Worm (Caenorhabditis elegans): ENCODE data around the gene mrg-1.

Gene mrg-1

DNA sequence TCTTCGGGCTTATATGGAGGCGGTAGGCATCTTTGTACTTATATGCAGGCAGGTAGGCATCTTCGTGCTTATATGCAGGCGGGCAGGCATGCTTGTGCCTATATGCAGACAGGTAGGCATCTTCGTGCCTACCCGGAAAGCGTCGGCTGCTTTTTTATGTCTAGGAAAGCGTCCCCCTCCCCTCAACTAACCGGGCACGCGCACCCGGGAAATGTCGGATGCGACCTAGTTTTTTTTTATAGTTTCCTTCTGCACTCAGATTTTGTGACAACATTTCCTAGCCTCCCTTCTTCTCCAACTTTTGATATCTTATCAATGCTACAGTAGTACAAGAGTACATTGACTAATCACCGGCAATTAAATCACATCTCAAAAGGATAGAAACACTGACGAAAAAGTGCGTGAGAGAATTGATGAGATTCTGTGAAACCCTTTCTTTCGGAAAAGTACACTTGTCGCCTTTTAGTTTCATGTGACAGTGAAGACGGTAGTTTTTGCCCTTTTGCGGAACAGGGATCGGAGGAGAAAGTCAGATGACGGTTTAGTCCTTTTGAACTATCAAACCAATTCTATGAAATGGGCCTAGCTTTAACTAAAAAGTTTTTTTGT is 25.4 kb downstream of the mrg-1 start:
- TF ChIP-seq nhr-77 (tag; optimal IDR thresholded peaks at IDR 0.05): no peak
- TF ChIP-seq mdl-1 (tag; optimal IDR thresholded peaks at IDR 0.05): peak in 1 of 2 experiments; percentile 31
- no peak for TF ChIP-seq ceh-16 (tag; optimal IDR thresholded peaks at IDR 0.05)
- no peak for TF ChIP-seq dmd-4 (tag; optimal IDR thresholded peaks at IDR 0.05)
- TF ChIP-seq C34F6.9 (tag; optimal IDR thresholded peaks at IDR 0.05): no peak
- TF ChIP-seq peb-1 (tag; optimal IDR thresholded peaks at IDR 0.05): no peak
- no peak for TF ChIP-seq Y55F3AM.14 (GFP tag; optimal IDR thresholded peaks at IDR 0.05)
- TF ChIP-seq R02D3.7 (tag; optimal IDR thresholded peaks at IDR 0.05): no peak
- TF ChIP-seq nhr-25 (tag; optimal IDR thresholded peaks at IDR 0.05): peak; percentile 68
- TF ChIP-seq fos-1 (tag; optimal IDR thresholded peaks at IDR 0.05): peak; percentile 88
- TF ChIP-seq ZK546.5 (tag; optimal IDR thresholded peaks at IDR 0.05): no peak
- peak; percentile 21 for TF ChIP-seq gmeb-1 (tag; optimal IDR thresholded peaks at IDR 0.05)
- TF ChIP-seq mab-5 (tag; optimal IDR thresholded peaks at IDR 0.05): peak; percentile 12
- no peak for TF ChIP-seq lin-11 (tag; optimal IDR thresholded peaks at IDR 0.05)
- TF ChIP-seq sma-3 (GFP tag; optimal IDR thresholded peaks at IDR 0.05): peak; percentile 89
- TF ChIP-seq mbf-1 (tag; optimal IDR thresholded peaks at IDR 0.05): no peak
- no peak for TF ChIP-seq zag-1 (tag; optimal IDR thresholded peaks at IDR 0.05)
- peak; percentile 7 for TF ChIP-seq crh-2 (tag; optimal IDR thresholded peaks at IDR 0.05)
- TF ChIP-seq ztf-4 (tag; optimal IDR thresholded peaks at IDR 0.05): no peak
- TF ChIP-seq blmp-1 (tag; optimal IDR thresholded peaks at IDR 0.05; ENCODE audit: insufficient read depth): peak; percentile 93
- no peak for TF ChIP-seq elt-3 (tag; optimal IDR thresholded peaks at IDR 0.05)
- TF ChIP-seq ztf-11 (tag; optimal IDR thresholded peaks at IDR 0.05): no peak
- peak; percentile 84 for TF ChIP-seq sem-4 (tag; optimal IDR thresholded peaks at IDR 0.05)
- TF ChIP-seq alr-1 (tag; optimal IDR thresholded peaks at IDR 0.05): no peak
- TF ChIP-seq F13H6.1 (tag; optimal IDR thresholded peaks at IDR 0.05): peak; percentile 9
- peak; percentile 93 for TF ChIP-seq nhr-21 (tag; optimal IDR thresholded peaks at IDR 0.05)
- TF ChIP-seq egl-27 (tag; optimal IDR thresholded peaks at IDR 0.05): peak; percentile 93
- no peak for TF ChIP-seq ama-1 (optimal IDR thresholded peaks at IDR 0.05)
- TF ChIP-seq nhr-129 (tag; optimal IDR thresholded peaks at IDR 0.05): peak; percentile 53
- no peak for TF ChIP-seq lin-39 (tag; optimal IDR thresholded peaks at IDR 0.05)
- TF ChIP-seq ztf-1 (GFP tag; conservative IDR thresholded peaks at IDR 0.05): 0 out of 2 replicates have a peak, but pooled peaks have one; percentile 37
- TF ChIP-seq snpc-4 (tag; optimal IDR thresholded peaks at IDR 0.05): no peak
- no peak for TF ChIP-seq unc-62 (GFP tag; optimal IDR thresholded peaks at IDR 0.05)
- TF ChIP-seq sma-9 (GFP tag; optimal IDR thresholded peaks at IDR 0.05): peak; percentile 96
- peak; percentile 25 for TF ChIP-seq sma-9 (tag; optimal IDR thresholded peaks at IDR 0.05)
- no peak for TF ChIP-seq unc-39 (tag; optimal IDR thresholded peaks at IDR 0.05)
- TF ChIP-seq nhr-23 (tag; optimal IDR thresholded peaks at IDR 0.05): no peak
- TF ChIP-seq lsy-2 (tag; optimal IDR thresholded peaks at IDR 0.05): peak in 1 of 2 experiments; percentile 71
- no peak for TF ChIP-seq unc-55 (GFP tag; optimal IDR thresholded peaks at IDR 0.05)
- TF ChIP-seq nhr-12 (tag; optimal IDR thresholded peaks at IDR 0.05): no peak
- no peak for TF ChIP-seq nhr-11 (tag; optimal IDR thresholded peaks at IDR 0.05)
- TF ChIP-seq skn-1 (tag; optimal IDR thresholded peaks at IDR 0.05): no peak
- peak; percentile 17 for TF ChIP-seq nhr-6 (tag; optimal IDR thresholded peaks at IDR 0.05)
- no peak for TF ChIP-seq nhr-10 (tag; optimal IDR thresholded peaks at IDR 0.05)
- no peak for TF ChIP-seq lin-13 (GFP tag; optimal IDR thresholded peaks at IDR 0.05)
- TF ChIP-seq elt-1 (tag; optimal IDR thresholded peaks at IDR 0.05): no peak
- TF ChIP-seq aly-2 (tag; optimal IDR thresholded peaks at IDR 0.05): no peak
- no peak for TF ChIP-seq nhr-237 (tag; optimal IDR thresholded peaks at IDR 0.05)
- no peak for TF ChIP-seq ceh-82 (tag; optimal IDR thresholded peaks at IDR 0.05)
